Fruit fly (Drosophila melanogaster) whole organism, pupa: ENCODE data around the gene tara.

Experiments
- CG10348 ChIP-seq: fragments of 200-800 bp; sonication (Bioruptor generic); IDR thresholded peaks from 2 replicates; pipeline ENCODE4 v1.3.6; 2022; ENCODE audit warnings: missing biosample characterization, missing genetic modification characterization
- CG12605 ChIP-seq: fragments of 200-800 bp; sonication (Bioruptor generic); IDR thresholded peaks from 2 replicates; pipeline ENCODE4 v1.3.6; 2022; ENCODE audit warnings: missing biosample characterization, missing genetic modification characterization
- CG13204 ChIP-seq: fragments of 200-800 bp; sonication (Bioruptor generic); optimal IDR thresholded peaks from 2 replicates; lab custom pipeline; 2018; ENCODE audit warnings: missing biosample characterization, mild to moderate bottlenecking, missing genetic modification characterization, moderate library complexity
- CG14655 ChIP-seq: fragments of 200-800 bp; sonication (Bioruptor generic); optimal IDR thresholded peaks from 3 replicates; lab custom pipeline; 2017; ENCODE audit warnings: mild to moderate bottlenecking, missing biosample characterization, missing genetic modification reagents, missing genetic modification characterization
- CG15710 ChIP-seq: fragments of 200-800 bp; sonication (Bioruptor generic); optimal IDR thresholded peaks from 2 replicates; lab custom pipeline; 2018; ENCODE audit warnings: missing biosample characterization, mild to moderate bottlenecking, missing genetic modification characterization, moderate library complexity
- CG17806 ChIP-seq: fragments of 200-800 bp; sonication (Bioruptor generic); optimal IDR thresholded peaks from 2 replicates; lab custom pipeline; 2018; ENCODE audit warnings: missing biosample characterization, mild to moderate bottlenecking, missing genetic modification characterization, moderate library complexity
- CG32121 ChIP-seq: fragments of 200-800 bp; sonication (Bioruptor generic); IDR thresholded peaks from 2 replicates; pipeline ENCODE4 v1.3.6; 2022; ENCODE audit warnings: missing biosample characterization, missing genetic modification characterization
- CG34367 ChIP-seq: fragments of 200-800 bp; sonication (Bioruptor generic); optimal IDR thresholded peaks from 2 replicates; lab custom pipeline; 2018; ENCODE audit warnings: missing biosample characterization, mild to moderate bottlenecking, missing genetic modification characterization
- CG4496 ChIP-seq: fragments of 200-800 bp; sonication (Bioruptor generic); IDR thresholded peaks from 3 replicates; pipeline ENCODE4 v1.3.6; 2022; ENCODE audit warnings: missing biosample characterization, missing genetic modification characterization
- CG8159 ChIP-seq: fragments of 200-800 bp; sonication (Bioruptor generic); optimal IDR thresholded peaks from 3 replicates; lab custom pipeline; 2018; ENCODE audit warnings: missing biosample characterization, mild to moderate bottlenecking, missing genetic modification characterization, moderate library complexity
- CG8301 ChIP-seq: fragments of 200-800 bp; sonication (Bioruptor generic); optimal IDR thresholded peaks from 2 replicates; lab custom pipeline; 2018; ENCODE audit warnings: missing biosample characterization, mild to moderate bottlenecking, missing genetic modification characterization
- CG9948 ChIP-seq: fragments of 200-800 bp; sonication (Bioruptor generic); optimal IDR thresholded peaks from 2 replicates; lab custom pipeline; 2018; ENCODE audit warnings: missing biosample characterization, mild to moderate bottlenecking, missing genetic modification characterization, moderate library complexity
- D1 ChIP-seq: fragments of 200-800 bp; sonication (Bioruptor generic); optimal IDR thresholded peaks from 2 replicates; lab custom pipeline; 2018; ENCODE audit warnings: missing biosample characterization, mild to moderate bottlenecking, missing genetic modification characterization, moderate library complexity
- EcR ChIP-seq: fragments of 200-800 bp; sonication (Bioruptor generic); optimal IDR thresholded peaks from 3 replicates; lab custom pipeline; 2019; ENCODE audit warnings: missing biosample characterization, missing genetic modification characterization, mild to moderate bottlenecking, moderate library complexity, missing genetic modification reagents
- Ets98B ChIP-seq: fragments of 200-800 bp; sonication (Bioruptor generic); IDR thresholded peaks from 2 replicates; pipeline ENCODE4 v1.3.6; 2022; ENCODE audit warnings: missing biosample characterization, missing genetic modification characterization
- Pif1A ChIP-seq: fragments of 200-800 bp; sonication (Bioruptor generic); optimal IDR thresholded peaks from 3 replicates; lab custom pipeline; 2016; ENCODE audit warnings: missing biosample characterization, missing genetic modification characterization
- Pif1B ChIP-seq: fragments of 200-800 bp; sonication (Bioruptor generic); optimal IDR thresholded peaks from 3 replicates; lab custom pipeline; 2016; ENCODE audit warnings: missing biosample characterization, missing genetic modification characterization
- Snoo ChIP-seq: fragments of 200-800 bp; sonication (Bioruptor generic); optimal IDR thresholded peaks from 3 replicates; lab custom pipeline; 2017; ENCODE audit warnings: missing biosample characterization, mild to moderate bottlenecking, missing genetic modification characterization, inconsistent platforms
- fd96Ca ChIP-seq: fragments of 200-800 bp; sonication (Bioruptor generic); IDR thresholded peaks from 3 replicates; pipeline ENCODE4 v1.3.6; 2022; ENCODE audit warnings: missing biosample characterization, missing genetic modification characterization
- gl ChIP-seq: fragments of 200-800 bp; sonication (Bioruptor generic); optimal IDR thresholded peaks from 2 replicates; lab custom pipeline; 2018; ENCODE audit warnings: missing biosample characterization, mild to moderate bottlenecking, missing genetic modification characterization
- rn ChIP-seq: fragments of 200-800 bp; sonication (Bioruptor generic); IDR thresholded peaks from 2 replicates; pipeline ENCODE4 v1.3.6; 2022; ENCODE audit warnings: missing biosample characterization, missing genetic modification characterization

Gene tara

dm6 chr3R:16287171-16287570 lies 61.7 kb downstream of the tara start:
- TF ChIP-seq CG17806 (tag; lab: Kevin White, UChicago) (no peak), CG13204 (GFP tag; lab: Kevin White, UChicago) (peak; percentile 31), CG14655 (no peak), Pif1A (GFP tag; lab: Kevin White, UChicago) (no peak), D1 (tag; lab: Kevin White, UChicago) (no peak), EcR (GFP tag; lab: Kevin White, UChicago) (peak; percentile 46), Pif1B (GFP tag; lab: Kevin White, UChicago) (no peak), fd96Ca (no peak), Ets98B (GFP tag; lab: Robert Waterston, UW) (0 out of 2 replicates have a peak, but pooled peaks have one; percentile 21), gl (peak; percentile 7), CG9948 (tag; lab: Kevin White, UChicago) (no peak), CG8301 (no peak), CG15710 (tag; lab: Kevin White, UChicago) (no peak), Snoo (tag; lab: Kevin White, UChicago) (no peak), rn (GFP tag; lab: Robert Waterston, UW) (no peak), CG8159 (tag; lab: Kevin White, UChicago) (no peak), CG34367 (no peak), CG32121 (no peak), CG4496 (GFP tag; lab: Robert Waterston, UW) (no peak), CG10348 (no peak), CG12605 (0 out of 2 replicates have a peak, but pooled peaks have one; percentile 12)

- TF ChIP-seq D1 (tag; lab: Kevin White, UChicago) = no peak
- no peak for TF ChIP-seq Ets98B (GFP tag; lab: Robert Waterston, UW)
- TF ChIP-seq CG9948 (tag; lab: Kevin White, UChicago) = no peak
- no peak for TF ChIP-seq rn (GFP tag; lab: Robert Waterston, UW)
- no peak for TF ChIP-seq Pif1A (GFP tag; lab: Kevin White, UChicago)
Measured at dm6 chr3R:16287850-16288249, 62.4 kb downstream of the tara start.

dm6 chr3R:16288714-16289291 lies 63.4 kb downstream of the tara start:
- no peak for TF ChIP-seq CG8301
- no peak for TF ChIP-seq fd96Ca
- no peak for TF ChIP-seq Pif1B (GFP tag; lab: Kevin White, UChicago)
- TF ChIP-seq CG14655 = no peak
- TF ChIP-seq EcR (GFP tag; lab: Kevin White, UChicago) = peak; percentile 90
- TF ChIP-seq CG8159 (tag; lab: Kevin White, UChicago) = peak; percentile 1
- no peak for TF ChIP-seq CG34367
- no peak for TF ChIP-seq CG17806 (tag; lab: Kevin White, UChicago)
- peak; percentile 38 for TF ChIP-seq gl
- TF ChIP-seq rn (GFP tag; lab: Robert Waterston, UW) = no peak
- no peak for TF ChIP-seq CG13204 (GFP tag; lab: Kevin White, UChicago)
- no peak for TF ChIP-seq CG10348
- TF ChIP-seq CG32121 = no peak
- no peak for TF ChIP-seq CG15710 (tag; lab: Kevin White, UChicago)
- no peak for TF ChIP-seq D1 (tag; lab: Kevin White, UChicago)
- TF ChIP-seq CG9948 (tag; lab: Kevin White, UChicago) = no peak
- no peak for TF ChIP-seq Snoo (tag; lab: Kevin White, UChicago)
- TF ChIP-seq CG4496 (GFP tag; lab: Robert Waterston, UW) = no peak
- no peak for TF ChIP-seq CG12605
- no peak for TF ChIP-seq Ets98B (GFP tag; lab: Robert Waterston, UW)
- TF ChIP-seq Pif1A (GFP tag; lab: Kevin White, UChicago) = no peak

- TF ChIP-seq CG13204 (GFP tag; lab: Kevin White, UChicago) (no peak), EcR (GFP tag; lab: Kevin White, UChicago) (peak; percentile 82), Ets98B (GFP tag; lab: Robert Waterston, UW) (no peak), CG10348 (no peak), CG17806 (tag; lab: Kevin White, UChicago) (no peak), Snoo (tag; lab: Kevin White, UChicago) (peak; percentile 26), rn (GFP tag; lab: Robert Waterston, UW) (no peak), CG4496 (GFP tag; lab: Robert Waterston, UW) (no peak), CG34367 (no peak), CG8301 (no peak), CG12605 (no peak), D1 (tag; lab: Kevin White, UChicago) (no peak), fd96Ca (no peak), CG8159 (tag; lab: Kevin White, UChicago) (no peak), gl (no peak), Pif1B (GFP tag; lab: Kevin White, UChicago) (no peak)
- TF ChIP-seq, all 21 proteins: peak for 2
Measured at dm6 chr3R:16290242-16290824, 64.9 kb downstream of the tara start.

dm6 chr3R:16295513-16296123 lies 70.2 kb downstream of the tara start:
- TF ChIP-seq rn (GFP tag; lab: Robert Waterston, UW) (no peak), CG8301 (no peak), CG8159 (tag; lab: Kevin White, UChicago) (no peak), CG34367 (no peak), Pif1B (GFP tag; lab: Kevin White, UChicago) (no peak), CG10348 (no peak), fd96Ca (no peak), EcR (GFP tag; lab: Kevin White, UChicago) (no peak), gl (no peak), CG4496 (GFP tag; lab: Robert Waterston, UW) (no peak), CG17806 (tag; lab: Kevin White, UChicago) (no peak), CG13204 (GFP tag; lab: Kevin White, UChicago) (no peak), CG14655 (no peak), CG15710 (tag; lab: Kevin White, UChicago) (no peak), CG32121 (no peak), Pif1A (GFP tag; lab: Kevin White, UChicago) (no peak), CG9948 (tag; lab: Kevin White, UChicago) (no peak), CG12605 (no peak), D1 (tag; lab: Kevin White, UChicago) (no peak)
